Fruit fly (Drosophila melanogaster) whole organism, embryonic: ENCODE measurements around the gene CG46427.

Experiments
- B-H1 ChIP-seq: fragments of 200-800 bp; sonication (Bioruptor generic); IDR thresholded peaks from 3 replicates; pipeline ENCODE4 v1.3.6; 2022; ENCODE audit warnings: missing biosample characterization, missing genetic modification characterization
- CG12942 ChIP-seq: fragments of 200-800 bp; sonication (Bioruptor generic); optimal IDR thresholded peaks from 3 replicates; lab custom pipeline; 2016; ENCODE audit warnings: missing biosample characterization, missing genetic modification characterization
- CG14710 ChIP-seq: fragments of 200-800 bp; sonication (Bioruptor generic); optimal IDR thresholded peaks from 3 replicates; lab custom pipeline; 2019; ENCODE audit warnings: missing biosample characterization, mild to moderate bottlenecking, missing genetic modification characterization, moderate library complexity
- CG1529 ChIP-seq: fragments of 200-800 bp; sonication (Bioruptor generic); optimal IDR thresholded peaks from 3 replicates; lab custom pipeline; 2018; ENCODE audit warnings: missing biosample characterization, missing genetic modification characterization
- CG17568 ChIP-seq: fragments of 200-800 bp; sonication (Bioruptor generic); optimal IDR thresholded peaks from 2 replicates; lab custom pipeline; 2018; ENCODE audit warnings: missing biosample characterization, mild to moderate bottlenecking, missing genetic modification characterization, moderate library complexity
- CG17612 ChIP-seq: fragments of 200-800 bp; sonication (Bioruptor generic); IDR thresholded peaks from 2 replicates; pipeline ENCODE4 v1.3.6; 2022; ENCODE audit warnings: missing biosample characterization, missing genetic modification characterization
- CG18476 ChIP-seq: fragments of 200-800 bp; sonication (Bioruptor generic); optimal IDR thresholded peaks from 2 replicates; lab custom pipeline; 2016; ENCODE audit warnings: missing biosample characterization, mild to moderate bottlenecking, missing genetic modification characterization
- CG2889 ChIP-seq: fragments of 200-800 bp; sonication (Bioruptor generic); IDR thresholded peaks from 3 replicates; pipeline ENCODE4 v1.3.6; 2022; ENCODE audit warnings: missing biosample characterization, missing genetic modification characterization
- CG31388 ChIP-seq: fragments of 200-800 bp; sonication (Bioruptor generic); optimal IDR thresholded peaks from 2 replicates; lab custom pipeline; 2016; ENCODE audit warnings: missing biosample characterization, missing genetic modification characterization
- CG34376 ChIP-seq: fragments of 200-800 bp; sonication (Bioruptor generic); optimal IDR thresholded peaks from 2 replicates; lab custom pipeline; 2018; ENCODE audit warnings: missing biosample characterization, mild to moderate bottlenecking, missing genetic modification characterization
- CG4360 ChIP-seq: fragments of 200-800 bp; sonication (Bioruptor generic); IDR thresholded peaks from 2 replicates; pipeline ENCODE4 v1.3.6; 2022; ENCODE audit warnings: missing biosample characterization, missing genetic modification characterization
- CG7745 ChIP-seq: fragments of 200-800 bp; sonication (Bioruptor generic); optimal IDR thresholded peaks from 2 replicates; lab custom pipeline; 2018; ENCODE audit warnings: missing biosample characterization, mild to moderate bottlenecking, missing genetic modification characterization, moderate library complexity
- Dad ChIP-seq: fragments of 200-800 bp; sonication (Bioruptor generic); optimal IDR thresholded peaks from 3 replicates; lab custom pipeline; 2016; ENCODE audit warnings: missing biosample characterization, missing genetic modification characterization
- Ets65A ChIP-seq: fragments of 200-800 bp; sonication (Bioruptor generic); peaks from one replicate; lab custom pipeline; 2016; ENCODE audit warnings: missing biosample characterization, missing genetic modification characterization
- Hr51 ChIP-seq, 2 experiments: fragments of 200-800 bp; sonication (Bioruptor generic); optimal IDR thresholded peaks; 2 replicates in 1 of 2; 3 replicates in 1 of 2; lab custom pipeline; 2016 to 2018; ENCODE audit warnings: missing biosample characterization in 2 of 2, missing genetic modification characterization in 2 of 2, mild to moderate bottlenecking in 1 of 2, moderate library complexity in 1 of 2
- NK7.1 ChIP-seq: fragments of 200-800 bp; sonication (Bioruptor generic); optimal IDR thresholded peaks from 3 replicates; lab custom pipeline; 2016; ENCODE audit warnings: missing biosample characterization, missing genetic modification characterization
- Ptx1 ChIP-seq: fragments of 200-800 bp; sonication (Bioruptor generic); IDR thresholded peaks from 2 replicates; pipeline ENCODE4 v1.3.6; 2022; ENCODE audit warnings: missing biosample characterization, missing genetic modification characterization
- btn ChIP-seq: fragments of 200-800 bp; sonication (Bioruptor generic); optimal IDR thresholded peaks from 2 replicates; lab custom pipeline; 2016; ENCODE audit warnings: missing biosample characterization, missing genetic modification characterization
- cad ChIP-seq: fragments of >200 bp; optimal IDR thresholded peaks from 2 replicates; lab custom pipeline; 2017; ENCODE audit warnings: missing biosample characterization, missing genetic modification characterization
- crol ChIP-seq: fragments of 200-800 bp; sonication (Bioruptor generic); IDR thresholded peaks from 2 replicates; pipeline ENCODE4 v1.3.6; 2022; ENCODE audit warnings: missing biosample characterization, missing genetic modification characterization
- dmrt11E ChIP-seq: fragments of 200-800 bp; sonication (Bioruptor generic); optimal IDR thresholded peaks from 3 replicates; lab custom pipeline; 2018; ENCODE audit warnings: missing biosample characterization, mild to moderate bottlenecking, missing genetic modification characterization, moderate library complexity
- ems ChIP-seq: fragments of 200-800 bp; sonication (Bioruptor generic); optimal IDR thresholded peaks from 3 replicates; lab custom pipeline; 2016; ENCODE audit warnings: missing biosample characterization, missing genetic modification characterization
- insv ChIP-seq, 2 experiments: fragments of 200-800 bp; sonication (Bioruptor generic); optimal IDR thresholded peaks; 3 replicates each; lab custom pipeline; 2016 to 2018; ENCODE audit warnings: missing biosample characterization in 2 of 2, missing genetic modification characterization in 2 of 2
- lbe ChIP-seq: fragments of 200-800 bp; sonication (Bioruptor generic); optimal IDR thresholded peaks from 2 replicates; lab custom pipeline; 2016; ENCODE audit warnings: missing biosample characterization, mild to moderate bottlenecking, missing genetic modification characterization
- luna ChIP-seq: fragments of 200-800 bp; sonication (Bioruptor generic); optimal IDR thresholded peaks from 2 replicates; lab custom pipeline; 2016; ENCODE audit warnings: missing biosample characterization, missing genetic modification characterization
- nerfin-2 ChIP-seq: fragments of 200-800 bp; sonication (Bioruptor generic); IDR thresholded peaks from 2 replicates; pipeline ENCODE4 v1.3.6; 2022; ENCODE audit warnings: missing biosample characterization, missing genetic modification characterization; ENCODE audit not compliant: partially characterized antibody
- peb ChIP-seq: fragments of 200-800 bp; sonication (Bioruptor generic); IDR thresholded peaks from 2 replicates; pipeline ENCODE4 v1.3.6; 2022; ENCODE audit warnings: missing biosample characterization, missing genetic modification characterization
- rib ChIP-seq: fragments of 200-800 bp; sonication (Bioruptor generic); IDR thresholded peaks from 2 replicates; pipeline ENCODE4 v1.3.6; 2022; ENCODE audit warnings: missing biosample characterization, missing genetic modification characterization
- so ChIP-seq: fragments of 200-800 bp; sonication (Bioruptor generic); IDR thresholded peaks from 3 replicates; pipeline ENCODE4 v1.3.6; 2022; ENCODE audit warnings: missing biosample characterization, missing genetic modification characterization
- wdn ChIP-seq: fragments of 200-800 bp; sonication (Bioruptor generic); IDR thresholded peaks from 2 replicates; pipeline ENCODE4 v1.3.6; 2022; ENCODE audit warnings: missing biosample characterization, missing genetic modification characterization

The CG46427 gene

DNA sequence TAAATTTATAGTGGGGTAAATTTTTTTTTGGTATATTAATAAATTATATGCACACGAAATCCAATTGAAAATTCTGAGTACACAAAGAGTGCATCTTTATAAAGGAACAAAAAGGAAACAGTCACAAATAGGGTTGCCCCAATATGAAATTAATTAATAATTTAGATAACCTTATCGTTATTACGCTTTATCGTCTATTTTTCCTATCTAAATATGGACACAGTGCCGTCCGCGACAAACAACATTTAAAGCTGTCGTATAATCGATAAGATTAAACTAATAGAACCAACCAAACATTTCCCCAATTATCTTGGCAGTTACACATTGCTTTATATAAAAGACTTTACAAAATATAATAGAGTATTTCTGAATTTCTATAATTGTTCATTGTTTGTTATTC lies 40.9 kb downstream of the CG46427 start (continued):
- TF ChIP-seq btn (no peak), CG17568 (no peak), CG1529 (GFP tag; lab: Kevin White, UChicago) (no peak), CG14710 (tag; lab: Kevin White, UChicago) (no peak), Dad (GFP tag; lab: Kevin White, UChicago) (no peak), dmrt11E (tag; lab: Kevin White, UChicago) (no peak), CG18476 (GFP tag; lab: Kevin White, UChicago) (peak; percentile 13), Ptx1 (GFP tag; lab: Robert Waterston, UW) (no peak), peb (GFP tag; lab: Robert Waterston, UW) (no peak), so (GFP tag; lab: Robert Waterston, UW) (no peak), CG17612 (GFP tag; lab: Robert Waterston, UW) (no peak), NK7.1 (GFP tag; lab: Kevin White, UChicago) (no peak), wdn (GFP tag; lab: Robert Waterston, UW) (no peak), CG12942 (GFP tag; lab: Kevin White, UChicago) (no peak), Hr51 (GFP tag; optimal IDR thresholded peaks at IDR 0.05; lab: Kevin White, UChicago) (no peak), nerfin-2 (GFP tag; lab: Robert Waterston, UW) (no peak), rib (GFP tag; lab: Robert Waterston, UW) (no peak), CG34376 (peak; percentile 18), CG7745 (tag; lab: Kevin White, UChicago) (peak; percentile 89), B-H1 (GFP tag; lab: Robert Waterston, UW) (no peak), Ets65A (GFP tag; lab: Kevin White, UChicago) (no peak), luna (no peak)

DNA sequence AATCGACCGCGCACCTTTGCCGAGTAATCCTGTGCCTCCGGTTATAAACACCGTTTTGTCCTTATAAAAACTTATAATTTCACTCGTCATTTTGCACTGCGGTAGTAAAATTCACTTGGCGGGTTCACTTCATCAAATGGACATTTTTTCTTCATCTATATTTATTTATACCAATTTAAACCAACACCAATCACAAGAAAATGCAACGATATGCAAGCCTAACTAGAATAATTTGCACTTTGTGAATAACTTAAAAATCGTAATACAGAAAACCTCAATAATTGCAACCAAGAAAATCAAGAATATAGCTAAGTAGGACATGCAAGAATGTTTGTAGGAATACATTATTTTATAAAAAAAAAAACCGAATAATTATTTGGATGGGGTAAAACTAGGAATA lies 43.1 kb downstream of the CG46427 start, which contains the start of the genes CG10096 and CG10097:
CG10096 (minus strand) TSS at position 101 of the 400 bp plus-strand sequence.
CG10097 (minus strand) TSS at position 101 of the 400 bp plus-strand sequence.
- no peak for TF ChIP-seq ems
- no peak for TF ChIP-seq CG2889 (GFP tag; lab: Robert Waterston, UW)
- TF ChIP-seq insv (GFP tag; optimal IDR thresholded peaks at IDR 0.05; lab: Kevin White, UChicago) = no peak
- TF ChIP-seq CG4360 (GFP tag; lab: Robert Waterston, UW) = no peak
- TF ChIP-seq lbe (GFP tag; lab: Kevin White, UChicago) = no peak
- TF ChIP-seq CG31388 = no peak
- TF ChIP-seq cad (GFP tag; lab: Kevin White, UChicago) = no peak
- peak; percentile 29 for TF ChIP-seq Ets65A (GFP tag; lab: Kevin White, UChicago)
- TF ChIP-seq crol (GFP tag; lab: Robert Waterston, UW) = no peak
- TF ChIP-seq, all 482 proteins: peak for 1
